Fruit fly (Drosophila melanogaster): ENCODE results near the gene ATPsynE.

Gene ATPsynE

DNA sequence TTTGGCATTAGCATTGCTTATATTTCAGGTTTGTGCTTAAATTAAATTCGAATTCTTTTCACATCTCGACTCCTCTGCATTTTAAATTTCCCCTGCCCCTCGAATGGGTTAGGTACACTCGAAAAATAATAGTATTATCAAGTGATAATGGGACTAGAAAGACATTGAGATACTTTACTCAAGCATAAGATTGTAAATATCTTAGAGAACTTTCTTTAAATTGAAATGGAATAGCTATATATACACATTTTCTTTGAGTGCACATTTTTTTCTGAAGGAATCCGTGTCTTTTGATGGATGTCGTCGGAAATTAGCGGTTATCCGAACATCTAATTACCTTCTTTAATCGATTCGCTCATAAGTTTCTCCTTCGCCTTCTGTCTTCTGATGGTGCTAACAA, 15.7 kb upstream of the ATPsynE start (continued):
- TF ChIP-seq CG16815 (GFP tag; optimal IDR thresholded peaks at IDR 0.05), result no peak
- no peak for TF ChIP-seq shn (GFP tag; optimal IDR thresholded peaks at IDR 0.05)
- peak; percentile 55; the same call in 1 of the 2 replicates for TF ChIP-seq lmd (GFP tag; IDR thresholded peaks at IDR 0.05)
- TF ChIP-seq D19A (tag; optimal IDR thresholded peaks at IDR 0.05), result no peak
- TF ChIP-seq zfh2 (GFP tag; optimal IDR thresholded peaks at IDR 0.05), result no peak
- no peak for TF ChIP-seq fd3F (GFP tag; optimal IDR thresholded peaks at IDR 0.05)
- TF ChIP-seq CG16779 (GFP tag; IDR thresholded peaks at IDR 0.05), result no peak
- no peak for TF ChIP-seq Nf-YA (GFP tag; IDR thresholded peaks at IDR 0.05)
- no peak for TF ChIP-seq Dfd (GFP tag; optimal IDR thresholded peaks at IDR 0.05)
- TF ChIP-seq CG10274 (GFP tag; optimal IDR thresholded peaks at IDR 0.05), result no peak
- no peak for TF ChIP-seq Myb (GFP tag; optimal IDR thresholded peaks at IDR 0.05)
- TF ChIP-seq jumu (GFP tag; optimal IDR thresholded peaks at IDR 0.05), result peak; percentile 5
- TF ChIP-seq Dbx (GFP tag; IDR thresholded peaks at IDR 0.05), result no peak
- TF ChIP-seq sna (GFP tag; IDR thresholded peaks at IDR 0.05; ENCODE audit: partially characterized antibody), result no peak
- no peak for TF ChIP-seq HLH3B (GFP tag; IDR thresholded peaks at IDR 0.05)
- TF ChIP-seq dysf (GFP tag; IDR thresholded peaks at IDR 0.05), result peak; percentile 58; the same call in 2 of the 3 replicates
- TF ChIP-seq Kr (GFP tag; optimal IDR thresholded peaks at IDR 0.05), result no peak
- TF ChIP-seq Bteb2 (GFP tag; optimal IDR thresholded peaks at IDR 0.05), result no peak
- TF ChIP-seq CG10267 (tag; optimal IDR thresholded peaks at IDR 0.05), result peak; percentile 21
- TF ChIP-seq CG13296 (GFP tag; optimal IDR thresholded peaks at IDR 0.05), result no peak
- TF ChIP-seq CG2875 (GFP tag; optimal IDR thresholded peaks at IDR 0.05), result no peak
- no peak for TF ChIP-seq CG14965 (GFP tag; optimal IDR thresholded peaks at IDR 0.05; ENCODE audit: borderline replicate concordance)
- no peak for TF ChIP-seq CG2199 (GFP tag; IDR thresholded peaks at IDR 0.05)
- TF ChIP-seq Fer2 (tag; optimal IDR thresholded peaks at IDR 0.05), result no peak
- no peak for TF ChIP-seq prd (optimal IDR thresholded peaks at IDR 0.05)
- peak; percentile 45; the same call in 1 of the 3 replicates for TF ChIP-seq prd (GFP tag; IDR thresholded peaks at IDR 0.05)
- no peak for TF ChIP-seq Trl (optimal IDR thresholded peaks at IDR 0.05)
- no peak for TF ChIP-seq Trl (GFP tag; optimal IDR thresholded peaks at IDR 0.05)
- no peak for TF ChIP-seq CG2889 (GFP tag; IDR thresholded peaks at IDR 0.05)
- TF ChIP-seq CG11504 (tag; optimal IDR thresholded peaks at IDR 0.05), result no peak
- no peak for TF ChIP-seq crol (GFP tag; IDR thresholded peaks at IDR 0.05)
- no peak for TF ChIP-seq unc-4 (GFP tag; IDR thresholded peaks at IDR 0.05; ENCODE audit: partially characterized antibody)
- TF ChIP-seq kni (GFP tag; optimal IDR thresholded peaks at IDR 0.05), result no peak
- no peak for TF ChIP-seq hbn (GFP tag; IDR thresholded peaks at IDR 0.05; ENCODE audit: partially characterized antibody)
- TF ChIP-seq CG13775 (GFP tag; optimal IDR thresholded peaks at IDR 0.05), result no peak
- no peak for TF ChIP-seq pnt (GFP tag; optimal IDR thresholded peaks at IDR 0.05)
- no peak for TF ChIP-seq Doc3 (GFP tag; IDR thresholded peaks at IDR 0.05; ENCODE audit: partially characterized antibody)
- no peak for TF ChIP-seq ap (GFP tag; IDR thresholded peaks at IDR 0.05)
- TF ChIP-seq sqz (GFP tag; optimal IDR thresholded peaks at IDR 0.05), result no peak
- peak; percentile 48 for TF ChIP-seq al (GFP tag; IDR thresholded peaks at IDR 0.05)
- peak; percentile 48; the same call in 1 of the 2 replicates for TF ChIP-seq slbo (GFP tag; IDR thresholded peaks at IDR 0.05)
- TF ChIP-seq tio (GFP tag; optimal IDR thresholded peaks at IDR 0.05), result no peak
- no peak for TF ChIP-seq abd-A (tag; optimal IDR thresholded peaks at IDR 0.05)
- no peak for TF ChIP-seq ara (GFP tag; IDR thresholded peaks at IDR 0.05)
- no peak for TF ChIP-seq h (optimal IDR thresholded peaks at IDR 0.05)
- no peak for TF ChIP-seq CG11696 (GFP tag; IDR thresholded peaks at IDR 0.05)
- peak; percentile 31 for TF ChIP-seq CG30403 (GFP tag; optimal IDR thresholded peaks at IDR 0.05)
- no peak for TF ChIP-seq CG43689 (GFP tag; IDR thresholded peaks at IDR 0.05)
- TF ChIP-seq fd64A (GFP tag; optimal IDR thresholded peaks at IDR 0.05), result no peak
- no peak for TF ChIP-seq CG3163 (GFP tag; optimal IDR thresholded peaks at IDR 0.05)
- TF ChIP-seq stc (GFP tag; IDR thresholded peaks at IDR 0.05), result no peak
- TF ChIP-seq fd102C (GFP tag; optimal IDR thresholded peaks at IDR 0.05), result no peak
- TF ChIP-seq Pdp1 (GFP tag; optimal IDR thresholded peaks at IDR 0.05), result peak in 1 of 2 experiments; percentile 29
